Fruit fly (Drosophila melanogaster) whole organism, wandering third instar larva: ENCODE measurements around the gene Sbf.

Experiments used
- Abd-B ChIP-seq: fragments of >200 bp; optimal IDR thresholded peaks from 2 replicates; lab custom pipeline; 2017; ENCODE audit warnings: missing biosample characterization, missing genetic modification characterization
- CG32264 ChIP-seq: fragments of 200-800 bp; sonication (Bioruptor generic); optimal IDR thresholded peaks from 2 replicates; lab custom pipeline; 2016; ENCODE audit warnings: missing biosample characterization, missing genetic modification characterization
- CG9705 ChIP-seq: fragments of 200-800 bp; sonication (Bioruptor generic); optimal IDR thresholded peaks from 2 replicates; lab custom pipeline; 2018; ENCODE audit warnings: missing biosample characterization, mild to moderate bottlenecking, missing genetic modification characterization
- CrebA ChIP-seq: fragments of 200-800 bp; sonication (Bioruptor generic); optimal IDR thresholded peaks from 2 replicates; lab custom pipeline; 2016; ENCODE audit warnings: missing biosample characterization, mild to moderate bottlenecking, missing genetic modification characterization, borderline replicate concordance
- Dfd ChIP-seq: fragments of >200 bp; optimal IDR thresholded peaks from 2 replicates; lab custom pipeline; 2017; ENCODE audit warnings: missing biosample characterization, missing genetic modification characterization
- Dif ChIP-seq: fragments of 200-275, 200-300 bp; sonication (Bioruptor generic); optimal IDR thresholded peaks from 2 replicates; lab custom pipeline; 2018; ENCODE audit warnings: missing biosample characterization, missing genetic modification characterization; ENCODE audit not compliant: partially characterized antibody
- HLH106 ChIP-seq: fragments of 200-800 bp; optimal IDR thresholded peaks from 3 replicates; lab custom pipeline; 2019; ENCODE audit warnings: missing biosample characterization, mild to moderate bottlenecking, missing genetic modification characterization, moderate library complexity
- Hnf4 ChIP-seq: fragments of 200-800 bp; sonication (Bioruptor generic); optimal IDR thresholded peaks from 2 replicates; lab custom pipeline; 2016; ENCODE audit warnings: missing biosample characterization, mild to moderate bottlenecking, missing genetic modification characterization
- Hr78 ChIP-seq: fragments of >200 bp; optimal IDR thresholded peaks from 2 replicates; lab custom pipeline; 2017; ENCODE audit warnings: missing biosample characterization, missing genetic modification characterization
- Jra ChIP-seq: sonication (Bioruptor generic); optimal IDR thresholded peaks from 2 replicates; lab custom pipeline; 2016; ENCODE audit warnings: missing biosample characterization, missing genetic modification characterization
- Mio ChIP-seq: sonication (Bioruptor generic); optimal IDR thresholded peaks from 2 replicates; lab custom pipeline; 2016; ENCODE audit warnings: missing biosample characterization, missing genetic modification characterization
- Myc ChIP-seq: fragments of >200 bp; optimal IDR thresholded peaks from 2 replicates; lab custom pipeline; 2017
- N ChIP-seq: fragments of >200 bp; optimal IDR thresholded peaks from 2 replicates; lab custom pipeline; 2018; ENCODE audit warnings: missing biosample characterization, missing external identifiers, missing genetic modification characterization
- OdsH ChIP-seq: fragments of 200-800 bp; sonication (Bioruptor generic); optimal IDR thresholded peaks from 2 replicates; lab custom pipeline; 2016; ENCODE audit warnings: missing biosample characterization, mild to moderate bottlenecking, missing genetic modification characterization
- Rel ChIP-seq, 2 experiments: fragments of 200-800 bp; sonication (Bioruptor generic) in 1 of 2; optimal IDR thresholded peaks; 2 replicates in 1 of 2; 3 replicates in 1 of 2; lab custom pipeline; 2016 to 2019; ENCODE audit warnings: mild to moderate bottlenecking in 2 of 2, missing biosample characterization in 2 of 2, missing genetic modification characterization in 2 of 2, moderate library complexity in 1 of 2
- Sp1 ChIP-seq: fragments of 200-800 bp; sonication (Bioruptor generic); optimal IDR thresholded peaks from 3 replicates; lab custom pipeline; 2019; ENCODE audit warnings: missing biosample characterization, mild to moderate bottlenecking, missing genetic modification characterization, moderate library complexity
- Vsx2 ChIP-seq: fragments of 200-300, 225-300 bp; sonication (Bioruptor generic); optimal IDR thresholded peaks from 2 replicates; lab custom pipeline; 2018; ENCODE audit warnings: missing biosample characterization, missing genetic modification characterization; ENCODE audit not compliant: partially characterized antibody
- br ChIP-seq: fragments of 200-800 bp; sonication (Bioruptor generic); optimal IDR thresholded peaks from 2 replicates; lab custom pipeline; 2016; ENCODE audit warnings: missing biosample characterization, missing genetic modification characterization
- brk ChIP-seq: fragments of 200-800 bp; sonication (Bioruptor generic); optimal IDR thresholded peaks from 2 replicates; lab custom pipeline; 2016; ENCODE audit warnings: missing biosample characterization, mild to moderate bottlenecking, missing genetic modification characterization
- dl ChIP-seq, 2 experiments: fragments of 175-275, 200-275 bp in 1 of 2; fragments of 200-275 bp in 1 of 2; sonication (Bioruptor generic); optimal IDR thresholded peaks; lab custom pipeline; 2018; ENCODE audit warnings: mild to moderate bottlenecking in 2 of 2, missing biosample characterization in 2 of 2, missing genetic modification characterization in 2 of 2, moderate library complexity in 2 of 2; ENCODE audit not compliant: partially characterized antibody in 2 of 2, insufficient read depth in 1 of 2
- dmrt93B ChIP-seq: fragments of 200-800 bp; sonication (Bioruptor generic); optimal IDR thresholded peaks from 2 replicates; lab custom pipeline; 2018; ENCODE audit warnings: missing biosample characterization, mild to moderate bottlenecking, missing genetic modification characterization
- dsf ChIP-seq: sonication (Bioruptor generic); optimal IDR thresholded peaks from 2 replicates; lab custom pipeline; 2016; ENCODE audit warnings: missing biosample characterization, missing genetic modification characterization, borderline replicate concordance
- ey ChIP-seq: fragments of 200-800 bp; sonication (Bioruptor generic); optimal IDR thresholded peaks from 2 replicates; lab custom pipeline; 2016; ENCODE audit warnings: missing biosample characterization, missing genetic modification characterization
- foxo ChIP-seq, 2 experiments: fragments of 200-800 bp; sonication (Bioruptor generic); optimal IDR thresholded peaks; 2 replicates in 1 of 2; 3 replicates in 1 of 2; lab custom pipeline; 2016 to 2017; ENCODE audit warnings: missing biosample characterization in 2 of 2, missing genetic modification characterization in 2 of 2
- fru ChIP-seq: fragments of 200-800 bp; sonication (Bioruptor generic); optimal IDR thresholded peaks from 3 replicates; lab custom pipeline; 2016; ENCODE audit warnings: missing biosample characterization, mild to moderate bottlenecking, missing genetic modification characterization
- h ChIP-seq: fragments of 200-800 bp; sonication (Bioruptor generic); optimal IDR thresholded peaks from 3 replicates; lab custom pipeline; 2016; ENCODE audit warnings: missing biosample characterization, mild to moderate bottlenecking, missing genetic modification characterization
- jim ChIP-seq: fragments of 175-275, 200-325 bp; sonication (Bioruptor generic); optimal IDR thresholded peaks from 2 replicates; lab custom pipeline; 2016; ENCODE audit warnings: missing biosample characterization, mild to moderate bottlenecking, missing genetic modification characterization
- lola ChIP-seq: fragments of >200 bp; optimal IDR thresholded peaks from 2 replicates; lab custom pipeline; 2017; ENCODE audit warnings: missing biosample characterization, missing genetic modification characterization
- pan ChIP-seq: fragments of >200 bp; optimal IDR thresholded peaks from 2 replicates; lab custom pipeline; 2017
- psq ChIP-seq: fragments of 200-800 bp; sonication (Bioruptor generic); optimal IDR thresholded peaks from 3 replicates; lab custom pipeline; 2017; ENCODE audit warnings: missing biosample characterization, mild to moderate bottlenecking, missing genetic modification characterization, moderate library complexity
- rgr ChIP-seq: fragments of 200-800 bp; sonication (Bioruptor generic); optimal IDR thresholded peaks from 3 replicates; lab custom pipeline; 2016; ENCODE audit warnings: missing biosample characterization, mild to moderate bottlenecking, missing genetic modification characterization
- sage ChIP-seq: fragments of 200-800 bp; sonication (Bioruptor generic); optimal IDR thresholded peaks from 2 replicates; lab custom pipeline; 2016; ENCODE audit warnings: missing biosample characterization, mild to moderate bottlenecking, missing genetic modification characterization
- sv ChIP-seq: fragments of 200-800 bp; sonication (Bioruptor generic); optimal IDR thresholded peaks from 3 replicates; lab custom pipeline; 2016; ENCODE audit warnings: missing biosample characterization, missing genetic modification characterization
- tai ChIP-seq: sonication (Bioruptor generic); optimal IDR thresholded peaks from 2 replicates; lab custom pipeline; 2016; ENCODE audit warnings: missing biosample characterization, missing genetic modification characterization
- usp ChIP-seq: fragments of >200 bp; optimal IDR thresholded peaks from 2 replicates; lab custom pipeline; 2017; ENCODE audit warnings: missing biosample characterization, missing genetic modification characterization
- woc ChIP-seq: sonication (Bioruptor generic); optimal IDR thresholded peaks from 2 replicates; lab custom pipeline; 2016; ENCODE audit warnings: missing biosample characterization, mild to moderate bottlenecking, missing genetic modification characterization

Sbf gene

DNA sequence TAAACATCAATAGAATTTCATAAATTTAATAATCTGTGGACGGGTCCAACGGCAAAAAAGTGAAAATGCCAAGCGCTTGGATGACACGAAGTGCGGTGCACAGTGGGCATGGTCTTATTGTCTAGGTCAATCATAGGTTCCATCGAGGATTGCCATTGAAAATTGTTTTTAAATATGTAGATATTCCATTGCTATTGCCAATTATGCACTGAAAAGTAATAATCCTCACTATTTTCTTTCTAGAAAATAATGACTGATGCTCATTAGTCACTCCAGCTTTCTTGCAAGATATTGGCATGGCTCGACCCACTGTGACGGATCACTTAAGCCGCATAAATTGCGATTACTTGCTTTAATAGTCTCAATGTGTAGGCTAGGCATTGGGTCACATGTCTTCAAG lies 10.0 kb upstream of the Sbf start:
- no peak for TF ChIP-seq woc
- TF ChIP-seq rgr (GFP tag; lab: Kevin White, UChicago): peak; percentile 14
- TF ChIP-seq Hnf4 (GFP tag; lab: Kevin White, UChicago): no peak
- TF ChIP-seq fru (GFP tag; lab: Kevin White, UChicago): peak; percentile 46
- TF ChIP-seq Jra (GFP tag; lab: Kevin White, UChicago): no peak
- TF ChIP-seq ey (GFP tag; lab: Kevin White, UChicago): peak; percentile 12
- no peak for TF ChIP-seq dl (GFP tag; optimal IDR thresholded peaks at IDR 0.05; lab: Kevin White, UChicago; ENCODE audit: insufficient read depth in 1 of 2, partially characterized antibody in 2 of 2)
- TF ChIP-seq sv (GFP tag; lab: Kevin White, UChicago): no peak
- no peak for TF ChIP-seq dsf (GFP tag; lab: Kevin White, UChicago)
- no peak for TF ChIP-seq usp (GFP tag; lab: Kevin White, UChicago)
- no peak for TF ChIP-seq Hr78 (GFP tag; lab: Kevin White, UChicago)
- TF ChIP-seq psq: no peak
- TF ChIP-seq dmrt93B (GFP tag; lab: Kevin White, UChicago): no peak
- no peak for TF ChIP-seq Vsx2 (GFP tag; lab: Kevin White, UChicago)
- no peak for TF ChIP-seq Myc
- TF ChIP-seq foxo (GFP tag; optimal IDR thresholded peaks at IDR 0.05; lab: Kevin White, UChicago): peak in 1 of 2 experiments; percentile 44
- TF ChIP-seq jim (GFP tag; lab: Kevin White, UChicago): no peak
- no peak for TF ChIP-seq Dif (GFP tag; lab: Kevin White, UChicago)
- no peak for TF ChIP-seq lola
- TF ChIP-seq CG9705 (GFP tag; lab: Kevin White, UChicago): no peak
- TF ChIP-seq Mio: no peak
- TF ChIP-seq tai (GFP tag; lab: Kevin White, UChicago): no peak
- no peak for TF ChIP-seq Abd-B (GFP tag; lab: Kevin White, UChicago)
- no peak for TF ChIP-seq brk (GFP tag; lab: Kevin White, UChicago)
- no peak for TF ChIP-seq CrebA
- no peak for TF ChIP-seq CG32264 (GFP tag; lab: Kevin White, UChicago)
- TF ChIP-seq N (GFP tag; lab: Kevin White, UChicago): no peak
- no peak for TF ChIP-seq pan (lab: Kevin White, UChicago)
- peak; percentile 32 for TF ChIP-seq h
- no peak for TF ChIP-seq Dfd
- TF ChIP-seq sage (GFP tag; lab: Kevin White, UChicago): no peak
- TF ChIP-seq OdsH (GFP tag; lab: Kevin White, UChicago): no peak
- TF ChIP-seq HLH106: peak; percentile 10
- peak; percentile 27 for TF ChIP-seq br (GFP tag; lab: Kevin White, UChicago)
- TF ChIP-seq Sp1 (GFP tag; lab: Kevin White, UChicago): no peak

DNA sequence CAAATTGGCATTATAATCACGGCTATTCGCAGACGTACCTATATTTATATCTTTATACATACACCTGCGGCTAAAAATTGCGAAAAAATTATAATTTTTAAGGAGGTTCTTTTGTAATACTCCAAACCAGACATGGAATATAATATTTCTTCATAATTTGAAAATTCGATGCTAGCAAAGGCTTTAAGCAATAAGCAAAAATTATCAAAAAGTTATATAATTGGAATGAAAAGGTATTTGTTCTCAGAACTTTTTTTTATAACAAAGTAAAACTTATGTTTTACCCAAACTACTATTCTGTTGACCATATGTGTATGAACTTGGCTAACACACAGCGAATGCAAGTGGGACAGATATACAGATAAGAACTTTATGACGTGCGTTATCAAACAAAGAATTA lies 8.8 kb upstream of the Sbf start:
- TF ChIP-seq fru (GFP tag; lab: Kevin White, UChicago) (peak; percentile 44), Hnf4 (GFP tag; lab: Kevin White, UChicago) (peak; percentile 22), brk (GFP tag; lab: Kevin White, UChicago) (peak; percentile 24), N (GFP tag; lab: Kevin White, UChicago) (no peak), CrebA (peak; percentile 31), Hr78 (GFP tag; lab: Kevin White, UChicago) (no peak), h (peak; percentile 45), OdsH (GFP tag; lab: Kevin White, UChicago) (peak; percentile 10), rgr (GFP tag; lab: Kevin White, UChicago) (peak; percentile 4), Sp1 (GFP tag; lab: Kevin White, UChicago) (peak; percentile 48), HLH106 (peak; percentile 63), Jra (GFP tag; lab: Kevin White, UChicago) (peak; percentile 15), dmrt93B (GFP tag; lab: Kevin White, UChicago) (no peak), psq (peak; percentile 2), foxo (GFP tag; optimal IDR thresholded peaks at IDR 0.05; lab: Kevin White, UChicago) (peak in 1 of 2 experiments; percentile 65), CG9705 (GFP tag; lab: Kevin White, UChicago) (no peak), dl (GFP tag; optimal IDR thresholded peaks at IDR 0.05; lab: Kevin White, UChicago; ENCODE audit: insufficient read depth in 1 of 2, partially characterized antibody in 2 of 2) (no peak), ey (GFP tag; lab: Kevin White, UChicago) (peak; percentile 10)

DNA sequence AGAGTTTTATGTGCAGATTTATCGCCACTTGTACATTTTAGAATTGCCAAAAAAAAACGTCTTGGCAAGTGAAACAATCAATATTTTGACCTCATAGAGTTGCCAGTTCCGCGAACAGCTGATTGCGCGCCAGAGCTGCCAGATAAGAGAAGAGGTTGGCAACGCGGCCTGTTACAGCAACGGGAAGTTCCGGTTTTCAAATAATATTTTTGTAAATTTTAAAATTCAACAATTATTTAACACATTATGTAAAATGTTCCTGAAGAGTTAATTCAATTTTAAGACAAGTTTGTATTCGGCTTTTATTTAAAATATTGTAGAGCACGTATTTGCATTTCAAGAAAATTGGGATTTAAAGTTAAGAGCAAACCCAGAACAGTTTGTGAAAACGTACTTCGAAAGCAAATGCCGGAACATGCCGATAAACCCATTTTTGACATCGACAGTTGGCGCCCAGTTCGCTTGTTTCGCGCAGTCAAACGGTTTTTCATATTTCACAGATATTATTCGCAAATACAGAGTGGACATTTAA lies 10.0 kb downstream of the Sbf start, which contains the start of the genes prd1 and HisCl1:
Gene prd1, minus strand, starts transcription at position 320 of the 532 bp plus-strand sequence.
Gene HisCl1, plus strand, starts transcription at position 482 of the 532 bp plus-strand sequence.
- TF ChIP-seq Dif (GFP tag; lab: Kevin White, UChicago) (no peak), CG9705 (GFP tag; lab: Kevin White, UChicago) (peak; percentile 65), HLH106 (peak; percentile 74), sv (GFP tag; lab: Kevin White, UChicago) (peak; percentile 41), psq (peak; percentile 37), OdsH (GFP tag; lab: Kevin White, UChicago) (peak; percentile 41), Rel (GFP tag; optimal IDR thresholded peaks at IDR 0.05; lab: Kevin White, UChicago) (no peak), Rel (tag; optimal IDR thresholded peaks at IDR 0.05; lab: Kevin White, UChicago) (peak; percentile 70), Mio (no peak)
